Worm (Caenorhabditis elegans): ENCODE measurements around the gene vap-1.

vap-1 gene

DNA sequence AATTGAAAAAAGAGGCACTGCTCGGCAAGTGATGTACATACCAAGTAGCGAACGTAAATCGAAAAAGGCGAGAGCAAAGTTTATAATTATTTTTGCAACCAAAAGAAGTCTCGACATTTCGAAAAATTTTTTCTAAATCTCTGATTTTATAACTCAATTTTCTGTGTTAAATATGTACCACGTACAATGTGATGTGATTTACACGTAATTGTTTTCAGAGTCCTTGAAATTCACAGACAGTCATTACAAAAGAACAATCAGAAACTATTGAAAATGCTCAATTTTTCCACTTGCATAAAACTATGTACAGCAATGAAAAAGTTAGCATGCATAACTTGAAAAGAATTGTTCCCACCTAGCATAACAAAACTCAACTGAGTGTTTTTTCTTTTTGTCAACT is 6.7 kb upstream of the vap-1 start:
- TF ChIP-seq C04F5.9 (tag; optimal IDR thresholded peaks at IDR 0.05) (no peak), nhr-76 (tag; optimal IDR thresholded peaks at IDR 0.05) (no peak), nhr-28 (tag; optimal IDR thresholded peaks at IDR 0.05) (no peak), unc-62 (GFP tag; optimal IDR thresholded peaks at IDR 0.05) (no peak), ces-1 (GFP tag; optimal IDR thresholded peaks at IDR 0.05) (no peak), nhr-19 (GFP tag; conservative IDR thresholded peaks at IDR 0.05) (no peak), aha-1 (tag; optimal IDR thresholded peaks at IDR 0.05) (no peak), tbx-2 (tag; optimal IDR thresholded peaks at IDR 0.05) (no peak)

DNA sequence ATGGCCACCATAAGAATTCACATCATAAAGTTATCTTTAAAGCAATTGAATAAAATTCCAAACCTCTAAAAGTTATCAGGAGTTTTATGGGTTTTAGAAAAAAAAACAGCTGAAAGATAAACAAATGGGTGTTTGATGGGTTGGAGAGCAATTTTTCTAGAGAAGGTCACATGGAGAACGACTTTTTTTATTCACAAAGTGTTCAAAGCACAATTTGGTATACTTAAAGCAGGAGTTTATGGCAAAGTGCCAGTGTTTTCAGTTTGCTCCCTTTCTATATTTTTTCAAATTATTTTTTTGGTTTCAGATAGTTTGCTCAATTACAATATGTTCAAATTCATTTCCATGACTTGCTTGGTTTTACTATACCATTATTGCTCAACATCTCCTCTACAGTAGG is 4.9 kb upstream of the vap-1 start, which contains the start of gene F11C7.6:
Gene F11C7.6, plus strand, starts transcription at position 301 of the 400 bp plus-strand sequence.
- no peak for TF ChIP-seq nhr-85 (tag)
- TF ChIP-seq dsc-1 (tag; optimal IDR thresholded peaks at IDR 0.05) = no peak
- TF ChIP-seq blmp-1 (tag; optimal IDR thresholded peaks at IDR 0.05) = no peak

ce11 chrX:17400425-17400824 is 4.1 kb upstream of the vap-1 start:
- no peak for TF ChIP-seq C04F5.9 (tag; optimal IDR thresholded peaks at IDR 0.05)

DNA sequence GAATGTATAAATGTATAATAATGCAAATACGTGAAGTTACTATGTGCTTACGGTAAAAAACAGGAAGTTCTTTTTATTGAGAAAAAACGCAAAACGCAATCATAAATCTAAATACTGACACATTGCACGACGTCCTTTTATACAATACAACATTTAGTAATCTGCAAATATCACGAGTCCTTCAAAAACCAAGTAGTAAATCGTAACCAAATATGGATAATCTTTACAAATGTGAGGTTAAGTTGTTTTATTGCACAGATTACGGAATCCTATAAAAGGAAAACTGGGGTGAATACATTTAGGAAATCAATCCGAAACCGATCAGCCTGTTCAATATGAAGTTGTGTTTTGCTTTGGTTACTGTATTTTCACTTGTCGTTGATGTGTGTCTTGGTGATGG is 1.9 kb upstream of the vap-1 start, which contains the start of gene F11C7.7:
Gene F11C7.7, plus strand, starts transcription at position 301 of the 400 bp plus-strand sequence.
- TF ChIP-seq lin-13 (GFP tag; optimal IDR thresholded peaks at IDR 0.05) (no peak), ama-1 (optimal IDR thresholded peaks at IDR 0.05) (no peak)

- peak; percentile 57 for TF ChIP-seq nhr-19 (GFP tag; conservative IDR thresholded peaks at IDR 0.05)
- peak; percentile 84 for TF ChIP-seq nhr-71 (tag; optimal IDR thresholded peaks at IDR 0.05)
- peak; percentile 86 for TF ChIP-seq snu-23 (GFP tag; optimal IDR thresholded peaks at IDR 0.05)
- peak; percentile 84 for TF ChIP-seq C16A3.4 (tag; optimal IDR thresholded peaks at IDR 0.05)
- TF ChIP-seq aha-1 (tag; optimal IDR thresholded peaks at IDR 0.05) = no peak
- TF ChIP-seq jun-1 (tag; optimal IDR thresholded peaks at IDR 0.05) = peak; percentile 22
- peak; percentile 78 for TF ChIP-seq nhr-47 (tag; optimal IDR thresholded peaks at IDR 0.05)
- peak; percentile 37 for TF ChIP-seq lin-13 (GFP tag; optimal IDR thresholded peaks at IDR 0.05)
- TF ChIP-seq xbp-1 (tag; optimal IDR thresholded peaks at IDR 0.05) = peak; percentile 70
- TF ChIP-seq pax-3 (tag; optimal IDR thresholded peaks at IDR 0.05) = no peak
- TF ChIP-seq grh-1 (GFP tag; IDR thresholded peaks at IDR 0.05) = no peak
- TF ChIP-seq ceh-82 (tag; optimal IDR thresholded peaks at IDR 0.05) = peak; percentile 45 to 61 (median 53)
- peak in 1 of 2 experiments; percentile 56 for TF ChIP-seq mdl-1 (tag; optimal IDR thresholded peaks at IDR 0.05)
- peak; percentile 58 to 77 for TF ChIP-seq lin-35 (GFP tag; optimal IDR thresholded peaks at IDR 0.05)
- peak; percentile 17 for TF ChIP-seq egl-13 (tag; optimal IDR thresholded peaks at IDR 0.05)
- TF ChIP-seq skn-1 (tag; optimal IDR thresholded peaks at IDR 0.05) = peak; percentile 70
- peak; percentile 36 for TF ChIP-seq unc-86 (tag; optimal IDR thresholded peaks at IDR 0.05)
- peak; percentile 79 for TF ChIP-seq mep-1 (tag; optimal IDR thresholded peaks at IDR 0.05)
- TF ChIP-seq lin-14 (GFP tag; optimal IDR thresholded peaks at IDR 0.05) = peak; percentile 95
- TF ChIP-seq irx-1 (tag; optimal IDR thresholded peaks at IDR 0.05) = peak; percentile 16
- TF ChIP-seq swsn-7 (tag; optimal IDR thresholded peaks at IDR 0.05) = peak; percentile 76
- TF ChIP-seq nhr-90 (tag; optimal IDR thresholded peaks at IDR 0.05; ENCODE audit: poor library complexity) = peak; percentile 66
- TF ChIP-seq dsc-1 (tag; optimal IDR thresholded peaks at IDR 0.05) = peak; percentile 63
- TF ChIP-seq elt-3 (tag; optimal IDR thresholded peaks at IDR 0.05) = peak in 3 of 6 experiments; percentile 19 to 38 (median 25)
- TF ChIP-seq efl-3 (GFP tag; optimal IDR thresholded peaks at IDR 0.05) = no peak
- peak; percentile 45 for TF ChIP-seq snpc-4 (tag; optimal IDR thresholded peaks at IDR 0.05)
- TF ChIP-seq nhr-84 (tag; optimal IDR thresholded peaks at IDR 0.05) = no peak
- TF ChIP-seq nhr-11 (tag; optimal IDR thresholded peaks at IDR 0.05) = no peak
- TF ChIP-seq fkh-8 (tag; optimal IDR thresholded peaks at IDR 0.05) = peak; percentile 8
- TF ChIP-seq alr-1 (tag; optimal IDR thresholded peaks at IDR 0.05; ENCODE audit: borderline replicate concordance) = no peak
- TF ChIP-seq lsy-2 (tag; optimal IDR thresholded peaks at IDR 0.05) = peak; percentile 54 to 78
- TF ChIP-seq nhr-85 (tag) = peak; percentile 88
- TF ChIP-seq nhr-28 (tag; optimal IDR thresholded peaks at IDR 0.05) = no peak
- TF ChIP-seq dpl-1 (GFP tag; optimal IDR thresholded peaks at IDR 0.05) = peak; percentile 30 to 62 (median 43)
- TF ChIP-seq nhr-237 (tag; optimal IDR thresholded peaks at IDR 0.05) = no peak
- peak; percentile 87 for TF ChIP-seq nhr-20 (tag; optimal IDR thresholded peaks at IDR 0.05)
- no peak; the same call in 1 of the 2 replicates for TF ChIP-seq ceh-88 (GFP tag; IDR thresholded peaks at IDR 0.05)
- TF ChIP-seq lin-39 (tag; optimal IDR thresholded peaks at IDR 0.05) = no peak
Measured at ce11 chrX:17392182-17392581, 4.2 kb downstream of the vap-1 start.
